Worm (Caenorhabditis elegans): ENCODE data around the gene popl-7.

ce11 chrIV:13408018-13408417 lies 37.5 kb downstream of the popl-7 start, which contains the start of gene Y62E10A.19:
- no peak for TF ChIP-seq cebp-2 (GFP tag; IDR thresholded peaks at IDR 0.05)
- no peak for TF ChIP-seq ceh-100 (GFP tag; IDR thresholded peaks at IDR 0.05)
- TF ChIP-seq unc-130 (GFP tag; optimal IDR thresholded peaks at IDR 0.05), result no peak
- TF ChIP-seq Y67H2A.10 (GFP tag; conservative IDR thresholded peaks at IDR 0.05), result no peak
- TF ChIP-seq nhr-179 (tag; optimal IDR thresholded peaks at IDR 0.05), result no peak
- TF ChIP-seq atf-7 (tag; optimal IDR thresholded peaks at IDR 0.05), result no peak

Measured in whole organism, young adult.